Worm (Caenorhabditis elegans) whole organism, late embryonic: ENCODE results near the gene srd-65.

Experiments
- ama-1 ChIP-seq: fragments of 150-350 bp; optimal IDR thresholded peaks from 2 replicates; lab custom pipeline; 2014
- dmd-4 ChIP-seq: sonication (generic microtip); optimal IDR thresholded peaks from 2 replicates; lab custom pipeline; 2016; ENCODE audit warnings: borderline replicate concordance, missing genetic modification characterization, missing compliant biosample characterization
- eyg-1 ChIP-seq: sonication (generic microtip); optimal IDR thresholded peaks from 2 replicates; lab custom pipeline; 2016; ENCODE audit warnings: missing genotype, missing genetic modification characterization, missing compliant biosample characterization
- hlh-15 ChIP-seq: sonication (generic microtip); optimal IDR thresholded peaks from 2 replicates; lab custom pipeline; 2016; ENCODE audit warnings: missing genetic modification characterization, missing compliant biosample characterization
- lim-6 ChIP-seq: sonication (generic microtip); optimal IDR thresholded peaks from 2 replicates; lab custom pipeline; 2016; ENCODE audit warnings: missing genetic modification characterization, missing compliant biosample characterization
- madf-2 ChIP-seq: sonication (generic microtip); optimal IDR thresholded peaks from 2 replicates; lab custom pipeline; 2017; ENCODE audit warnings: missing genetic modification characterization, missing compliant biosample characterization
- nfya-1 ChIP-seq: sonication (generic microtip); optimal IDR thresholded peaks from 2 replicates; lab custom pipeline; 2017; ENCODE audit warnings: missing genetic modification characterization, mild to moderate bottlenecking, missing compliant biosample characterization, antibody characterized with exemption, moderate library complexity
- tbx-2 ChIP-seq: sonication (generic microtip); optimal IDR thresholded peaks from 2 replicates; lab custom pipeline; 2016; ENCODE audit warnings: missing genetic modification characterization, missing compliant biosample characterization

DNA sequence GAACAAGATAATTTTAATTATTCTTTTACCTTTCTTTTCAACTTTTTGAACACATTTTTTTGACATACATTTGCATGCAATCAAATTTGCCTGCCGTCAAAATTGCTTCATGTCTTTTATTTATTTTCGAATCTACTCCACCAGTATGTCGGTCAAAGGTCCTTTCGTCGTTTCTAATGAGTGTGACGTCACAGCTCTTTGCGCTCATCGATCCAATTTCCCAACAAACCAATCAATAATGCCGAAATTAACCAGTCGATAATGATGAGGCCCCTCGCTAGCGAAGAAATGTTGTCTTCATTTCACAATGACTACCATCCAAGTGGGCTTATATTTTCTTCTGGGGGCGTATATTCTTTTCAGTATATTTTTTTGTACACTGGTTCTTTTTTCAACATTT lies 39.1 kb upstream of the srd-65 start, which contains the start of gene Y54F10BM.6:
- TF ChIP-seq eyg-1 (tag; lab: Kevin White, UChicago): no peak
- TF ChIP-seq madf-2: no peak
- no peak for TF ChIP-seq lim-6 (tag; lab: Kevin White, UChicago)
- TF ChIP-seq hlh-15 (tag; lab: Kevin White, UChicago): no peak
- TF ChIP-seq ama-1 (lab: Kevin White, UChicago): no peak
- no peak for TF ChIP-seq dmd-4 (tag; lab: Kevin White, UChicago)
- TF ChIP-seq tbx-2 (tag; lab: Kevin White, UChicago): no peak
- TF ChIP-seq nfya-1 (tag; lab: Kevin White, UChicago): no peak
